Worm (Caenorhabditis elegans) whole organism, L2 larva: ENCODE results near the gene chpf-2.
"Not testable (repeated sequence)": the region's sequence is repeated elsewhere in the genome, so short reads cannot be mapped to it uniquely, and the experiment has no call there.

Experiments
- nhr-11 ChIP-seq: fragments of 150-350 bp; optimal IDR thresholded peaks from 2 replicates; lab custom pipeline; 2014; ENCODE audit warnings: missing biosample characterization, missing genetic modification characterization
- ztf-4 ChIP-seq: fragments of 150-350 bp; optimal IDR thresholded peaks from 2 replicates; lab custom pipeline; 2014; ENCODE audit warnings: missing biosample characterization, missing genetic modification characterization

- TF ChIP-seq ztf-4, nhr-11: not testable (repeated sequence)
Observed at ce11 chrV:3064418-3064817, 25.2 kb upstream of the chpf-2 start, which contains the start of gene srt-16.
